Fruit fly (Drosophila melanogaster): ENCODE measurements around the gene glec.

The glec gene

dm6 chr3R:21828785-21829486 is 27.1 kb downstream of the glec start (continued):
- TF ChIP-seq chn (GFP tag; optimal IDR thresholded peaks at IDR 0.05) = peak; percentile 4
- TF ChIP-seq sqz (GFP tag; optimal IDR thresholded peaks at IDR 0.05) = peak; percentile 47
- no peak for TF ChIP-seq CG15011 (GFP tag; optimal IDR thresholded peaks at IDR 0.05)
- no peak for TF ChIP-seq CG14050 (GFP tag; IDR thresholded peaks at IDR 0.05)
- TF ChIP-seq D19B (GFP tag; optimal IDR thresholded peaks at IDR 0.05) = no peak
- TF ChIP-seq CG6175 (GFP tag; IDR thresholded peaks at IDR 0.05) = no peak
- no peak for TF ChIP-seq CG12071 (GFP tag; optimal IDR thresholded peaks at IDR 0.05)
- TF ChIP-seq Hey (tag; optimal IDR thresholded peaks at IDR 0.05) = no peak
- no peak for TF ChIP-seq hth (optimal IDR thresholded peaks at IDR 0.05)
- no peak for TF ChIP-seq sr (GFP tag; IDR thresholded peaks at IDR 0.05)
- no peak for TF ChIP-seq CG13296 (GFP tag; optimal IDR thresholded peaks at IDR 0.05)
- peak; percentile 96 for TF ChIP-seq gsb-n (tag; optimal IDR thresholded peaks at IDR 0.05)
- peak; percentile 74 for TF ChIP-seq vvl (GFP tag; IDR thresholded peaks at IDR 0.05)
- no peak for TF ChIP-seq CG7987 (GFP tag; optimal IDR thresholded peaks at IDR 0.05)
- no peak for TF ChIP-seq CG7963 (GFP tag; IDR thresholded peaks at IDR 0.05; ENCODE audit: partially characterized antibody)
- no peak for TF ChIP-seq CG7372 (GFP tag; IDR thresholded peaks at IDR 0.05)
- TF ChIP-seq Rx (GFP tag; IDR thresholded peaks at IDR 0.05) = peak; percentile 27; the same call in 1 of the 2 replicates
- TF ChIP-seq CG18262 (tag; optimal IDR thresholded peaks at IDR 0.05) = peak; percentile 96
- TF ChIP-seq GATAe (GFP tag; conservative IDR thresholded peaks at IDR 0.05) = no peak
- TF ChIP-seq Spps (tag; optimal IDR thresholded peaks at IDR 0.05) = peak; percentile 85
- TF ChIP-seq mirr (GFP tag; optimal IDR thresholded peaks at IDR 0.05) = no peak
- no peak for TF ChIP-seq gro (GFP tag; optimal IDR thresholded peaks at IDR 0.05)
- TF ChIP-seq ash1 (GFP tag; optimal IDR thresholded peaks at IDR 0.05) = no peak
- no peak for TF ChIP-seq CG7786 (GFP tag; optimal IDR thresholded peaks at IDR 0.05)
- 0 out of 2 replicates have a peak, but pooled peaks have one; percentile 37 for TF ChIP-seq CG32767 (GFP tag; IDR thresholded peaks at IDR 0.05)
- TF ChIP-seq Chrac-16 (GFP tag; optimal IDR thresholded peaks at IDR 0.05) = peak; percentile 50
- TF ChIP-seq pb (GFP tag; optimal IDR thresholded peaks at IDR 0.05) = no peak
- TF ChIP-seq dpn (GFP tag; optimal IDR thresholded peaks at IDR 0.05) = peak in 1 of 2 experiments; percentile 41
- TF ChIP-seq Sry-δ (GFP tag; optimal IDR thresholded peaks at IDR 0.05) = no peak
- no peak for TF ChIP-seq CG16813 (GFP tag; IDR thresholded peaks at IDR 0.05; ENCODE audit: partially characterized antibody)
- no peak for TF ChIP-seq NC2α (GFP tag; optimal IDR thresholded peaks at IDR 0.05)
- TF ChIP-seq CG3065 (GFP tag; optimal IDR thresholded peaks at IDR 0.05) = peak; percentile 12
- 0 out of 2 replicates have a peak, but pooled peaks have one; percentile 9 for TF ChIP-seq rib (GFP tag; IDR thresholded peaks at IDR 0.05)
- TF ChIP-seq repo (GFP tag; optimal IDR thresholded peaks at IDR 0.05) = no peak
- no peak for TF ChIP-seq corto (GFP tag; optimal IDR thresholded peaks at IDR 0.05)
- peak; percentile 71 for TF ChIP-seq CG13775 (GFP tag; optimal IDR thresholded peaks at IDR 0.05)
- no peak for TF ChIP-seq CG12769 (tag; optimal IDR thresholded peaks at IDR 0.05)
- TF ChIP-seq CG6813 (GFP tag; optimal IDR thresholded peaks at IDR 0.05) = peak; percentile 52
- peak; percentile 78 for TF ChIP-seq row (GFP tag; IDR thresholded peaks at IDR 0.05)
- no peak for TF ChIP-seq ato (GFP tag; IDR thresholded peaks at IDR 0.05; ENCODE audit: partially characterized antibody)
- peak in 1 of 3 experiments; percentile 72 for TF ChIP-seq Stat92E (GFP tag; optimal IDR thresholded peaks at IDR 0.05)
- TF ChIP-seq en (GFP tag; optimal IDR thresholded peaks at IDR 0.05) = no peak
- no peak for TF ChIP-seq CG4282 (GFP tag; optimal IDR thresholded peaks at IDR 0.05)
- TF ChIP-seq CG6272 (GFP tag; IDR thresholded peaks at IDR 0.05) = 0 out of 2 replicates have a peak, but pooled peaks have one; percentile 11
- no peak for TF ChIP-seq pho (GFP tag; optimal IDR thresholded peaks at IDR 0.05)
- peak; percentile 54 for TF ChIP-seq Hr3 (GFP tag; optimal IDR thresholded peaks at IDR 0.05)
- TF ChIP-seq disco-r (GFP tag; optimal IDR thresholded peaks at IDR 0.05) = no peak
- TF ChIP-seq CG5953 (GFP tag; IDR thresholded peaks at IDR 0.05) = no peak
- TF ChIP-seq CG10565 (GFP tag; optimal IDR thresholded peaks at IDR 0.05) = no peak
- peak; percentile 35 for TF ChIP-seq CG12219 (GFP tag; optimal IDR thresholded peaks at IDR 0.05)
